Worm (Caenorhabditis elegans) whole organism, L4 larva: ENCODE measurements around the gene srp-3.

Experiments used
- dmd-8 ChIP-seq: fragments of 200-800 bp; sonication (Bioruptor generic); IDR thresholded peaks from 2 replicates; pipeline ENCODE4 v1.3.6; 2022; ENCODE audit warnings: missing genetic modification characterization, missing compliant biosample characterization
- duxl-1 ChIP-seq: sonication (generic microtip); optimal IDR thresholded peaks from 2 replicates; lab custom pipeline; 2016; ENCODE audit warnings: mild to moderate bottlenecking, missing genetic modification characterization, moderate library complexity, missing compliant biosample characterization; ENCODE audit not compliant: poor library complexity
- ztf-7 ChIP-seq: fragments of 150-350 bp; optimal IDR thresholded peaks from 2 replicates; lab custom pipeline; 2014; ENCODE audit warnings: missing biosample characterization, missing genetic modification characterization

The srp-3 gene

DNA sequence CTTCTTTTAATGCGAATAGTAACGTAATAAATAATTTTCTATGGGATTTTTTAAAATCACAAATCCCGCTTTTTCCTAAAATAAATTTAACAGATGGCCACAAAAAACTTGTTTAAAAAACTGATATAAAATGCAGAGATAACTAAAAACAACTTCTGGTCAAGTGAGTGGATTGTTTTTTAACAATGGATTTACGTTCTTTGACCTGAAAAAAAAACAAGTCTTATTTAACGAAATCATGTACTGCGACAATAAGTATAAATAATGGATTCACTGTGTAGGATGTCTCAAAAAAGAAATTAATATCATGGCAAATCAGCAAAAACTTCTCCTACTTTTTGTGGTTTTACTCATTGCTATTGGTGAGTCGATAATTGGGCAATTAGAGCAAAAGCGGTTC, 48.5 kb downstream of the srp-3 start, which contains the start of gene fipr-25:
TSS of gene fipr-25 (plus strand) at position 301 of the 400 bp plus-strand sequence.
- TF ChIP-seq duxl-1 (tag; lab: Kevin White, UChicago) (no peak), ztf-7 (no peak), dmd-8 (GFP tag; lab: Robert Waterston, UW) (no peak)
